Worm (Caenorhabditis elegans) whole organism, L2 larva: Measurements from ENCODE around the gene lgc-56.
"Not testable (repeated sequence)": the region's sequence is repeated elsewhere in the genome, so short reads cannot be mapped to it uniquely, and the experiment has no call there.

Experiments used
- C34F6.9 ChIP-seq: fragments of 150-350 bp; optimal IDR thresholded peaks from 2 replicates; lab custom pipeline; 2014; ENCODE audit warnings: missing biosample characterization, missing genetic modification characterization
- R02D3.7 ChIP-seq: fragments of 150-350 bp; optimal IDR thresholded peaks from 2 replicates; lab custom pipeline; 2014; ENCODE audit warnings: missing biosample characterization, missing genetic modification characterization
- alr-1 ChIP-seq: fragments of 150-350 bp; optimal IDR thresholded peaks from 2 replicates; lab custom pipeline; 2014; ENCODE audit warnings: missing biosample characterization, missing genetic modification characterization
- ama-1 ChIP-seq: fragments of 150-350 bp; optimal IDR thresholded peaks from 2 replicates; lab custom pipeline; 2018; ENCODE audit warnings: inconsistent platforms
- blmp-1 ChIP-seq: sonication (generic microtip); optimal IDR thresholded peaks from 2 replicates; lab custom pipeline; 2017; ENCODE audit warnings: missing genetic modification characterization, mild to moderate bottlenecking, missing compliant biosample characterization, antibody characterized with exemption, moderate library complexity; ENCODE audit not compliant: insufficient read depth
- ceh-16 ChIP-seq: fragments of 150-350 bp; optimal IDR thresholded peaks from 2 replicates; lab custom pipeline; 2014; ENCODE audit warnings: missing biosample characterization, missing genetic modification characterization
- crh-2 ChIP-seq: sonication (generic microtip); optimal IDR thresholded peaks from 2 replicates; lab custom pipeline; 2017; ENCODE audit warnings: missing biosample characterization, missing genetic modification characterization
- dmd-4 ChIP-seq: sonication (generic microtip); optimal IDR thresholded peaks from 2 replicates; lab custom pipeline; 2017; ENCODE audit warnings: missing biosample characterization, missing genetic modification characterization
- elt-1 ChIP-seq: fragments of 150-350 bp; optimal IDR thresholded peaks from 2 replicates; lab custom pipeline; 2014; ENCODE audit warnings: missing biosample characterization, missing genetic modification characterization
- elt-3 ChIP-seq: sonication (generic microtip); optimal IDR thresholded peaks from 2 replicates; lab custom pipeline; 2017; ENCODE audit warnings: missing biosample characterization, missing genetic modification characterization
- fos-1 ChIP-seq: fragments of 150-350 bp; optimal IDR thresholded peaks from 2 replicates; lab custom pipeline; 2014; ENCODE audit warnings: missing biosample characterization, missing genetic modification characterization
- gmeb-1 ChIP-seq: fragments of 150-350 bp; optimal IDR thresholded peaks from 2 replicates; lab custom pipeline; 2014; ENCODE audit warnings: missing biosample characterization, missing genetic modification characterization
- lin-13 ChIP-seq: fragments of 150-350 bp; optimal IDR thresholded peaks from 2 replicates; lab custom pipeline; 2014; ENCODE audit warnings: missing biosample characterization, missing genetic modification reagents, missing genetic modification characterization
- lin-39 ChIP-seq: fragments of 150-350 bp; optimal IDR thresholded peaks from 2 replicates; lab custom pipeline; 2014; ENCODE audit warnings: missing biosample characterization, missing genetic modification reagents, missing genetic modification characterization
- mbf-1 ChIP-seq: sonication (generic microtip); optimal IDR thresholded peaks from 2 replicates; lab custom pipeline; 2017; ENCODE audit warnings: missing biosample characterization, missing genetic modification characterization
- mdl-1 ChIP-seq, 2 experiments: fragments of 150-350 bp in 1 of 2; sonication (generic microtip) in 1 of 2; optimal IDR thresholded peaks; 2 replicates each; lab custom pipeline; 2017; ENCODE audit warnings: missing biosample characterization in 2 of 2, missing genetic modification characterization in 2 of 2
- nhr-10 ChIP-seq: sonication (generic microtip); optimal IDR thresholded peaks from 2 replicates; lab custom pipeline; 2017; ENCODE audit warnings: missing biosample characterization, missing genetic modification characterization
- nhr-129 ChIP-seq: fragments of 150-350 bp; optimal IDR thresholded peaks from 2 replicates; lab custom pipeline; 2014; ENCODE audit warnings: missing biosample characterization, missing genetic modification characterization
- nhr-21 ChIP-seq: fragments of 150-350 bp; optimal IDR thresholded peaks from 2 replicates; lab custom pipeline; 2014; ENCODE audit warnings: missing biosample characterization, missing genetic modification characterization
- nhr-23 ChIP-seq: fragments of 150-350 bp; optimal IDR thresholded peaks from 2 replicates; lab custom pipeline; 2014; ENCODE audit warnings: missing biosample characterization, missing genetic modification reagents, missing genetic modification characterization
- nhr-25 ChIP-seq: fragments of 150-350 bp; sonication (generic microtip); optimal IDR thresholded peaks from 3 replicates; lab custom pipeline; 2014; ENCODE audit warnings: missing biosample characterization, missing genetic modification characterization
- nhr-6 ChIP-seq: fragments of 150-350 bp; optimal IDR thresholded peaks from 2 replicates; lab custom pipeline; 2014; ENCODE audit warnings: missing biosample characterization, missing genetic modification characterization
- nhr-77 ChIP-seq: fragments of 150-350 bp; optimal IDR thresholded peaks from 2 replicates; lab custom pipeline; 2014; ENCODE audit warnings: missing biosample characterization, missing genetic modification characterization
- peb-1 ChIP-seq: fragments of 150-350 bp; optimal IDR thresholded peaks from 2 replicates; lab custom pipeline; 2014; ENCODE audit warnings: missing biosample characterization, missing genetic modification characterization
- skn-1 ChIP-seq: sonication (generic microtip); optimal IDR thresholded peaks from 2 replicates; lab custom pipeline; 2017; ENCODE audit warnings: missing biosample characterization, missing genetic modification characterization
- sma-3 ChIP-seq: sonication (generic microtip); optimal IDR thresholded peaks from 2 replicates; lab custom pipeline; 2016; ENCODE audit warnings: missing genetic modification reagents, missing genetic modification characterization, missing compliant biosample characterization
- sma-9 ChIP-seq, 2 experiments: fragments of 150-350 bp in 1 of 2; sonication (generic microtip) in 1 of 2; optimal IDR thresholded peaks; 2 replicates each; lab custom pipeline; 2014 to 2016; ENCODE audit warnings: missing genetic modification characterization in 2 of 2, mild to moderate bottlenecking in 1 of 2, missing biosample characterization in 1 of 2, missing compliant biosample characterization in 1 of 2, missing genetic modification reagents in 1 of 2, moderate library complexity in 1 of 2
- snpc-4 ChIP-seq: fragments of 150-350 bp; optimal IDR thresholded peaks from 2 replicates; lab custom pipeline; 2014; ENCODE audit warnings: missing biosample characterization, missing genetic modification characterization
- unc-39 ChIP-seq: fragments of 150-350 bp; optimal IDR thresholded peaks from 2 replicates; lab custom pipeline; 2014; ENCODE audit warnings: missing biosample characterization, missing genetic modification characterization
- unc-62 ChIP-seq: fragments of 150-350 bp; optimal IDR thresholded peaks from 2 replicates; lab custom pipeline; 2014; ENCODE audit warnings: missing biosample characterization, missing genetic modification reagents, missing genetic modification characterization
- ztf-1 ChIP-seq: fragments of 200-800 bp; sonication (Bioruptor generic); conservative IDR thresholded peaks from 2 replicates; pipeline ENCODE4 v1.3.6; 2022; ENCODE audit warnings: missing genetic modification characterization, missing compliant biosample characterization
- ztf-4 ChIP-seq: fragments of 150-350 bp; optimal IDR thresholded peaks from 2 replicates; lab custom pipeline; 2014; ENCODE audit warnings: missing biosample characterization, missing genetic modification characterization

Gene lgc-56

DNA sequence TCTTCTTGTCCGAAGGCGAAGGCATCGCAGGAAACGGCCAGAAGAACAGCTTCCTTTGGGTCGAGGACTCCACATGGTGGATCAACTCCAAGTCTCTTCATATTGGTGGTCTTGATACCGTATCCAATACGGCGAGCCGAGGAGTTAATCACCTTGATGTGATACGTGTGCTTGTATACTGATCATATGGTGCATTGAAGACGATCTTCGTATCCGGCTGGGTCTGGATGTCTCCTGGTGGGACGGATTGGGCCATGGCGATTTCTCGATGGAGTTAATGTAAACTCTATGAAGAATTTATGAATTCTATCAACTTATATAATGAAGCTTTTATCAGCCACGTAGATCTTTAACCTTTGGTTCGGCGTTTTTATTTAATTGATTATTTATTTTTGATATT, 14.9 kb upstream of the lgc-56 start, which contains the start of gene msp-74:
Gene msp-74 (minus strand): TSS at position 101 of the 400 bp plus-strand sequence.
- not testable (repeated sequence) for TF ChIP-seq dmd-4, lin-39, ztf-4 (tag; lab: Kevin White, UChicago)

DNA sequence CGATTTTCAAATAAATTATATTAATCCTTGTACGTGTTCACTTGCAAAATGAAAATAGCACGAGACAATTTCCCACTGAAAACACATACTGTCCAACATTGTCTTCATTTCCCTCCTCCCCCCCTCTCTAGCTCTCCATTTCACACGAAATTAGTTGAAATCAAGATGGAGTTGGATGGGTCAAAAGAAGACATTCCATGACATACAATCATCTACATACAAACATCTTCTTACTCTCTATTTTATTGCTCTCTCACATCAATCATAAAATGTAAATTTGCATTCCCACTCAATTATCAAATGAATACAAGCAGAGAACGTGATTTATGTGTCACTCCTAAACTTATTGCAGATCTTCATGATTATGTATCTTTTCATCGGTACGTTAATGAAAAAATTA, 14.4 kb upstream of the lgc-56 start, which contains the start of gene srsy-1:
Gene srsy-1 (plus strand): TSS at position 301 of the 400 bp plus-strand sequence.
- TF ChIP-seq unc-39 (tag; lab: Kevin White, UChicago) = no peak
- no peak for TF ChIP-seq sma-9 (GFP tag; optimal IDR thresholded peaks at IDR 0.05; lab: Kevin White, UChicago)
- TF ChIP-seq sma-9 (tag; optimal IDR thresholded peaks at IDR 0.05; lab: Kevin White, UChicago) = no peak
- no peak for TF ChIP-seq ceh-16 (tag; lab: Kevin White, UChicago)
- TF ChIP-seq ama-1 = no peak
- TF ChIP-seq nhr-10 (tag; lab: Kevin White, UChicago) = no peak
- no peak for TF ChIP-seq alr-1 (tag; lab: Kevin White, UChicago)
- no peak for TF ChIP-seq mbf-1 (tag; lab: Kevin White, UChicago)
- no peak for TF ChIP-seq lin-13 (GFP tag; lab: Kevin White, UChicago)
- no peak for TF ChIP-seq snpc-4
- TF ChIP-seq gmeb-1 (tag; lab: Kevin White, UChicago) = no peak
- no peak for TF ChIP-seq ztf-4 (tag; lab: Kevin White, UChicago)
- TF ChIP-seq nhr-25 (tag; lab: Kevin White, UChicago) = no peak
- no peak for TF ChIP-seq nhr-129 (tag; lab: Kevin White, UChicago)
- TF ChIP-seq nhr-23 = no peak
- TF ChIP-seq elt-3 (tag; lab: Kevin White, UChicago) = no peak
- no peak for TF ChIP-seq dmd-4 (tag; lab: Kevin White, UChicago)
- no peak for TF ChIP-seq peb-1 (tag; lab: Kevin White, UChicago)

DNA sequence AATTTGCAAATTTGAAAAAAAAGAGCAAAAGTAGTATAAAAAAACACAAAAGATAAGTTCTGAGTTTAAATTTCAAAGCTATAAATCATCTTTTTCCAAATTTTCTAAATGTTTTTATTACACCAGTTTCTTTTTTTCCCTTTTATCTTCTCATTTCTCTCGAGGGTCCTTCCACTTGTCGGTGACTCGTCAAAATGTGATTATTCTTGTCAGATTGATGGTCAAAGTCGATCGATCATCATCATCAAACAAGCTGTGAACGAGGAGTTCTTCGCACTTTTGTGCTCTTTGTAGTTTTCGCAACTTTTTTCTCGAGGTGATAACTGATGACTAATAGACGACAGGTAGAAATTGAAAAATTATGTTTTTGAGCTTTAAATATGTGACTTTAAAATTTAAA, 9.6 kb upstream of the lgc-56 start:
- TF ChIP-seq fos-1 (tag; lab: Kevin White, UChicago) (no peak), unc-62 (GFP tag; lab: Kevin White, UChicago) (peak; percentile 7)

DNA sequence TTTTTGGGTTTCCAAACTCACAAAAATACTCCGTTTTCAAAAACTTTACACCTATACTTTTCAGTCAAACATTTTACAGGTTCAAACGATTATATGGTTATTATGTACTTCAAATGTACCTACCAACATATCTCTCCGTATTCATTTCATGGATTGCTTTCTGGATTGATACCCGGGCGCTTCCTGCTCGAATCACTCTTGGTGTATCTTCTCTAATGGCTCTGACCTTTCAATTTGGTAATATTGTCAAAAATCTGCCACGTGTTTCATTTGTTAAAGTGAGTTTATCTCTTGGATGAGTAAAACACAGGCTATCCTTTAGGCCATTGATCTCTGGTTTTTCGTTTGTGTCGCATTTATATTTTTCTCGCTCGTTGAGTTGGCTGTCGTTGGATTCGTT, 1.6 kb downstream of the lgc-56 start:
- TF ChIP-seq R02D3.7 (tag; lab: Kevin White, UChicago) (no peak), nhr-77 (tag; lab: Kevin White, UChicago) (no peak), dmd-4 (tag; lab: Kevin White, UChicago) (no peak), unc-62 (GFP tag; lab: Kevin White, UChicago) (no peak), nhr-6 (tag; lab: Kevin White, UChicago) (no peak), peb-1 (tag; lab: Kevin White, UChicago) (no peak), elt-1 (no peak), skn-1 (tag; lab: Kevin White, UChicago) (no peak), blmp-1 (no peak), ceh-16 (tag; lab: Kevin White, UChicago) (no peak), mdl-1 (tag; optimal IDR thresholded peaks at IDR 0.05; lab: Kevin White, UChicago) (no peak), elt-3 (tag; lab: Kevin White, UChicago) (no peak), crh-2 (tag; lab: Kevin White, UChicago) (no peak), nhr-25 (tag; lab: Kevin White, UChicago) (no peak), nhr-21 (no peak), alr-1 (tag; lab: Kevin White, UChicago) (no peak), ama-1 (no peak), ztf-4 (tag; lab: Kevin White, UChicago) (no peak), sma-9 (GFP tag; optimal IDR thresholded peaks at IDR 0.05; lab: Kevin White, UChicago) (no peak), sma-9 (tag; optimal IDR thresholded peaks at IDR 0.05; lab: Kevin White, UChicago) (no peak)

DNA sequence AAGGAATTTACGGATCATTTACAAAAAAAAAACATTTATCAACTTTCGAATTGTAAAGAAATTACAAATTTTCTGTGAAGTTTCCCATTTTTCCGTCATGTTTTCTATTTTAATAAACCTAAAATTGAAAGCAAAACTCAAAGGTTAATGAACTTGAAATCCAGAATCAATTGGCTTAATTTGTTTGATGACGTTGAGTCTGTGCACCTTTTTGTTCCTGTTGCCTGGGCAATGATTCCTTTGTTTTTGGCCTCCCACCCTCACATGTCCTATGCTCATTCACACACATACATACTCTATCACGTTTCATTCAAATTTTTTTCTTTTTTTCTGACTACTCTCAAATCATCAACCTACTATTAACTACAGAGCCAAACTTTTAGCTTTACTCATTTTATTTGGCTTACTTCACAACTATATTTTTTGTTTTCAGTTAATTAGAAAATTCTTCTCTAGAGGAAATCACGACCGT, 6.2 kb downstream of the lgc-56 start, which contains the start of gene F58A6.2:
Gene F58A6.2 (plus strand): TSS at position 422 of the 472 bp plus-strand sequence.
- TF ChIP-seq C34F6.9 (tag; lab: Kevin White, UChicago) (no peak), ztf-1 (no peak), sma-3 (GFP tag; lab: Kevin White, UChicago) (no peak), nhr-21 (no peak)
